Worm (Caenorhabditis elegans) whole organism, L2 larva: ENCODE results near the gene F53C3.3.
A peak's percentile ranks its signal among the peaks of the same experiment; 100 is the strongest.

ENCODE experiments used
- C34F6.9 ChIP-seq: fragments of 150-350 bp; optimal IDR thresholded peaks from 2 replicates; lab custom pipeline; 2014; ENCODE audit warnings: missing biosample characterization, missing genetic modification characterization
- F13H6.1 ChIP-seq: sonication (generic microtip); optimal IDR thresholded peaks from 2 replicates; lab custom pipeline; 2016; ENCODE audit warnings: missing genetic modification characterization, missing compliant biosample characterization
- R02D3.7 ChIP-seq: fragments of 150-350 bp; optimal IDR thresholded peaks from 2 replicates; lab custom pipeline; 2014; ENCODE audit warnings: missing biosample characterization, missing genetic modification characterization
- Y55F3AM.14 ChIP-seq: fragments of 200-800 bp; sonication (Bioruptor generic); optimal IDR thresholded peaks from 2 replicates; lab custom pipeline; 2018; ENCODE audit warnings: mild to moderate bottlenecking, missing genetic modification characterization, missing compliant biosample characterization
- aly-2 ChIP-seq: fragments of 150-350 bp; optimal IDR thresholded peaks from 2 replicates; lab custom pipeline; 2014; ENCODE audit warnings: missing biosample characterization, missing genetic modification characterization
- ama-1 ChIP-seq: fragments of 150-350 bp; optimal IDR thresholded peaks from 2 replicates; lab custom pipeline; 2018; ENCODE audit warnings: inconsistent platforms
- blmp-1 ChIP-seq: sonication (generic microtip); optimal IDR thresholded peaks from 2 replicates; lab custom pipeline; 2017; ENCODE audit warnings: missing genetic modification characterization, mild to moderate bottlenecking, missing compliant biosample characterization, antibody characterized with exemption, moderate library complexity; ENCODE audit not compliant: insufficient read depth
- ceh-82 ChIP-seq: fragments of 150-350 bp; optimal IDR thresholded peaks from 2 replicates; lab custom pipeline; 2014; ENCODE audit warnings: missing biosample characterization, missing genetic modification characterization
- dmd-4 ChIP-seq: sonication (generic microtip); optimal IDR thresholded peaks from 2 replicates; lab custom pipeline; 2017; ENCODE audit warnings: missing biosample characterization, missing genetic modification characterization
- egl-27 ChIP-seq: sonication (generic microtip); optimal IDR thresholded peaks from 3 replicates; lab custom pipeline; 2017; ENCODE audit warnings: missing biosample characterization, missing genetic modification reagents, missing genetic modification characterization
- elt-3 ChIP-seq: sonication (generic microtip); optimal IDR thresholded peaks from 2 replicates; lab custom pipeline; 2017; ENCODE audit warnings: missing biosample characterization, missing genetic modification characterization
- fos-1 ChIP-seq: fragments of 150-350 bp; optimal IDR thresholded peaks from 2 replicates; lab custom pipeline; 2014; ENCODE audit warnings: missing biosample characterization, missing genetic modification characterization
- gmeb-1 ChIP-seq: fragments of 150-350 bp; optimal IDR thresholded peaks from 2 replicates; lab custom pipeline; 2014; ENCODE audit warnings: missing biosample characterization, missing genetic modification characterization
- lin-11 ChIP-seq: fragments of 150-350 bp; sonication (generic microtip); optimal IDR thresholded peaks from 2 replicates; lab custom pipeline; 2014; ENCODE audit warnings: missing biosample characterization, missing genetic modification characterization, inconsistent platforms, mixed read lengths
- lin-13 ChIP-seq: fragments of 150-350 bp; optimal IDR thresholded peaks from 2 replicates; lab custom pipeline; 2014; ENCODE audit warnings: missing biosample characterization, missing genetic modification reagents, missing genetic modification characterization
- lin-39 ChIP-seq: fragments of 150-350 bp; optimal IDR thresholded peaks from 2 replicates; lab custom pipeline; 2014; ENCODE audit warnings: missing biosample characterization, missing genetic modification reagents, missing genetic modification characterization
- lsy-2 ChIP-seq, 2 experiments: fragments of 150-350 bp in 1 of 2; sonication (generic microtip) in 1 of 2; optimal IDR thresholded peaks; 2 replicates each; lab custom pipeline; 2014 to 2017; ENCODE audit warnings: missing biosample characterization in 2 of 2, missing genetic modification characterization in 2 of 2
- mbf-1 ChIP-seq: sonication (generic microtip); optimal IDR thresholded peaks from 2 replicates; lab custom pipeline; 2017; ENCODE audit warnings: missing biosample characterization, missing genetic modification characterization
- nhr-10 ChIP-seq: sonication (generic microtip); optimal IDR thresholded peaks from 2 replicates; lab custom pipeline; 2017; ENCODE audit warnings: missing biosample characterization, missing genetic modification characterization
- nhr-11 ChIP-seq: fragments of 150-350 bp; optimal IDR thresholded peaks from 2 replicates; lab custom pipeline; 2014; ENCODE audit warnings: missing biosample characterization, missing genetic modification characterization
- nhr-12 ChIP-seq: fragments of 150-350 bp; optimal IDR thresholded peaks from 2 replicates; lab custom pipeline; 2014; ENCODE audit warnings: missing biosample characterization, missing genetic modification characterization
- nhr-129 ChIP-seq: fragments of 150-350 bp; optimal IDR thresholded peaks from 2 replicates; lab custom pipeline; 2014; ENCODE audit warnings: missing biosample characterization, missing genetic modification characterization
- nhr-25 ChIP-seq: fragments of 150-350 bp; sonication (generic microtip); optimal IDR thresholded peaks from 3 replicates; lab custom pipeline; 2014; ENCODE audit warnings: missing biosample characterization, missing genetic modification characterization
- nhr-77 ChIP-seq: fragments of 150-350 bp; optimal IDR thresholded peaks from 2 replicates; lab custom pipeline; 2014; ENCODE audit warnings: missing biosample characterization, missing genetic modification characterization
- peb-1 ChIP-seq: fragments of 150-350 bp; optimal IDR thresholded peaks from 2 replicates; lab custom pipeline; 2014; ENCODE audit warnings: missing biosample characterization, missing genetic modification characterization
- sem-4 ChIP-seq: fragments of 150-350 bp; optimal IDR thresholded peaks from 2 replicates; lab custom pipeline; 2014; ENCODE audit warnings: missing biosample characterization, missing genetic modification reagents, missing genetic modification characterization
- skn-1 ChIP-seq: sonication (generic microtip); optimal IDR thresholded peaks from 2 replicates; lab custom pipeline; 2017; ENCODE audit warnings: missing biosample characterization, missing genetic modification characterization
- sma-3 ChIP-seq: sonication (generic microtip); optimal IDR thresholded peaks from 2 replicates; lab custom pipeline; 2016; ENCODE audit warnings: missing genetic modification reagents, missing genetic modification characterization, missing compliant biosample characterization
- sma-9 ChIP-seq, 2 experiments: fragments of 150-350 bp in 1 of 2; sonication (generic microtip) in 1 of 2; optimal IDR thresholded peaks; 2 replicates each; lab custom pipeline; 2014 to 2016; ENCODE audit warnings: missing genetic modification characterization in 2 of 2, mild to moderate bottlenecking in 1 of 2, missing biosample characterization in 1 of 2, missing compliant biosample characterization in 1 of 2, missing genetic modification reagents in 1 of 2, moderate library complexity in 1 of 2
- snpc-4 ChIP-seq: fragments of 150-350 bp; optimal IDR thresholded peaks from 2 replicates; lab custom pipeline; 2014; ENCODE audit warnings: missing biosample characterization, missing genetic modification characterization
- unc-39 ChIP-seq: fragments of 150-350 bp; optimal IDR thresholded peaks from 2 replicates; lab custom pipeline; 2014; ENCODE audit warnings: missing biosample characterization, missing genetic modification characterization
- unc-55 ChIP-seq: fragments of 150-350 bp; sonication (generic microtip); optimal IDR thresholded peaks from 3 replicates; lab custom pipeline; 2014; ENCODE audit warnings: missing biosample characterization, missing genetic modification reagents, missing genetic modification characterization
- zag-1 ChIP-seq: fragments of 150-350 bp; optimal IDR thresholded peaks from 2 replicates; lab custom pipeline; 2014; ENCODE audit warnings: missing biosample characterization, missing genetic modification characterization
- ztf-1 ChIP-seq: fragments of 200-800 bp; sonication (Bioruptor generic); conservative IDR thresholded peaks from 2 replicates; pipeline ENCODE4 v1.3.6; 2022; ENCODE audit warnings: missing genetic modification characterization, missing compliant biosample characterization
- ztf-11 ChIP-seq: sonication (generic microtip); optimal IDR thresholded peaks from 2 replicates; lab custom pipeline; 2017; ENCODE audit warnings: missing biosample characterization, missing genetic modification characterization
- ztf-4 ChIP-seq: fragments of 150-350 bp; optimal IDR thresholded peaks from 2 replicates; lab custom pipeline; 2014; ENCODE audit warnings: missing biosample characterization, missing genetic modification characterization

The F53C3.3 gene

ce11 chrII:3930478-3931182 lies 28.0 kb downstream of the F53C3.3 start (continued):
- peak; percentile 64 for TF ChIP-seq unc-55 (GFP tag; lab: Kevin White, UChicago)
- TF ChIP-seq zag-1 (tag; lab: Kevin White, UChicago): no peak
- TF ChIP-seq sma-3: peak; percentile 59
- peak; percentile 38 for TF ChIP-seq sma-9 (GFP tag; optimal IDR thresholded peaks at IDR 0.05; lab: Kevin White, UChicago)
- TF ChIP-seq sma-9 (tag; optimal IDR thresholded peaks at IDR 0.05; lab: Kevin White, UChicago): no peak
- no peak for TF ChIP-seq peb-1 (tag; lab: Kevin White, UChicago)
- no peak for TF ChIP-seq R02D3.7 (tag; lab: Kevin White, UChicago)
- TF ChIP-seq snpc-4 (tag; lab: Kevin White, UChicago): no peak
- peak; percentile 30 for TF ChIP-seq lin-13

DNA sequence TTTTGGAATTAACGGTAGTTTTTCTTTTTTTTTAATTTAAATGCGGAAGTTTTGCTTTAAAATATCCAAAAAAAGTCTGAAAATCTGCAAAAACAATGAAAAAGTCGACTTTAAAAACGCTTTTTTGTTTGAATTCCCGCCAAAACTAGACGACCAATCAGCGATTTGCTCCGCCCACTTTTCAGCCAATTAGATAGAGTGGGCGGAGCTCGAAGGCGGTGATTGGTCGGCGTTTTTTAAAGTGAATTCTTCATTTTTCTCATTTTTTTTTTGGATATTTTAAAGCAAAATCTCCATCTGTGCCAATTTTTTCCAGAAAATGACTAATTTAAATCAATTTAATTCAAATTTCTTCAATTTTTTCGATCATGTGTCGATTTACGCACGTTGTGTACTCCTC lies 28.6 kb downstream of the F53C3.3 start:
- TF ChIP-seq nhr-77: no peak
- no peak for TF ChIP-seq mbf-1 (tag; lab: Kevin White, UChicago)
- TF ChIP-seq lin-39 (tag; lab: Kevin White, UChicago): no peak
- no peak for TF ChIP-seq ztf-11 (tag; lab: Kevin White, UChicago)
- no peak for TF ChIP-seq ztf-1 (GFP tag; lab: Robert Waterston, UW)
- TF ChIP-seq Y55F3AM.14 (GFP tag; lab: Kevin White, UChicago): no peak
- no peak for TF ChIP-seq elt-3 (tag; lab: Kevin White, UChicago)

DNA sequence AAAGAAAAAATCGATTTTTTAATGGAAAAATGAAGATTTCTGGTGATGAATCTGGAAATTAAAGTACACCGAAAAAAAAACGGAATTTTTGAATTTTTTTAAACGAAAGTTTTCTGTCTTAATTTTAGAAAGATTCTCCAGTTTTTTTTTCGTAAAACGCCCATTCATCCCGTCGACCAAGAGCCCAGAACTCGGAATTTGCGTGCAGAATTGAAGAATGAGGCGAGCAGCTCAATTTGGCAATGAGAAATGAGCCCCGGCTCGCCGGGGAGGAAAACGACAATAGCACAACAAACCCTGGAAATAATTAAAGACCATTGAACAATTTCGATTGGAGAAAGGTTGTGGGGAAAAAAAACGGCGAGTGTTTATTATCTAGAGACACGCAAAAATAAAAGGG lies 29.2 kb downstream of the F53C3.3 start:
- no peak for TF ChIP-seq dmd-4 (tag; lab: Kevin White, UChicago)

DNA sequence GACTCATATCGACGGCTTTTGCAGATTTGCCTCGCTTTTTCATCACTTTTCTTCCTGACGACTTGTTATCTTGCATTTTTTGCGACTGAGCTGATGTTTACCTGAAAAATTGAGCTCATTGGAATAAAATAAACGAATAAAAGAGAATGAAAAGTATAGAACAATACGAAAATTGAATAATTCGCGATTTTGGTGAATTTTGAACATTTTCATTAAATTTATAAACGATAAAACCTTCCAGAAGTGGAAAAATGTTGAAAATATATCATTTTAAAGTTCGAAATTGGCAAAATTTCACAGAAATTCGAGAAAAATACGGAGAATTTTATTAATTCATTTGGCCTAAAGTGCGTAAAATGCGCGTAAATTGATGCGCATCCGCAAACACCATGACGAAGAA lies 31.0 kb downstream of the F53C3.3 start, which contains the start of gene Y14H12B.2:
Gene Y14H12B.2 (minus strand): TSS at position 101 of the 400 bp plus-strand sequence.
- TF ChIP-seq unc-55 (GFP tag; lab: Kevin White, UChicago) (no peak), gmeb-1 (no peak), lsy-2 (tag; optimal IDR thresholded peaks at IDR 0.05; lab: Kevin White, UChicago) (no peak), unc-39 (no peak), ztf-4 (tag; lab: Kevin White, UChicago) (no peak), nhr-129 (tag; lab: Kevin White, UChicago) (no peak), egl-27 (tag; lab: Kevin White, UChicago) (no peak), nhr-12 (no peak), fos-1 (tag; lab: Kevin White, UChicago) (no peak), R02D3.7 (tag; lab: Kevin White, UChicago) (no peak), peb-1 (tag; lab: Kevin White, UChicago) (no peak), aly-2 (tag; lab: Kevin White, UChicago) (no peak), zag-1 (tag; lab: Kevin White, UChicago) (no peak), lin-13 (no peak), ceh-82 (tag; lab: Kevin White, UChicago) (no peak), nhr-11 (tag; lab: Kevin White, UChicago) (no peak)

- TF ChIP-seq nhr-11 (tag; lab: Kevin White, UChicago): no peak
- TF ChIP-seq ztf-1 (GFP tag; lab: Robert Waterston, UW): no peak
- TF ChIP-seq F13H6.1 (tag; lab: Kevin White, UChicago): no peak
- TF ChIP-seq lin-11 (tag; lab: Kevin White, UChicago): no peak
- no peak for TF ChIP-seq nhr-77
Measured at ce11 chrII:3934085-3934484, 31.4 kb downstream of the F53C3.3 start, which contains the start of gene Y14H12B.1. TSS of gene Y14H12B.1 (plus strand) at chrII:3934447.

ce11 chrII:3935098-3935497 lies 32.4 kb downstream of the F53C3.3 start:
- no peak for TF ChIP-seq C34F6.9 (tag; lab: Kevin White, UChicago)
- TF ChIP-seq nhr-25 (tag; lab: Kevin White, UChicago): no peak
- no peak for TF ChIP-seq blmp-1 (tag; lab: Kevin White, UChicago)
- no peak for TF ChIP-seq nhr-10 (tag; lab: Kevin White, UChicago)
- TF ChIP-seq peb-1 (tag; lab: Kevin White, UChicago): no peak
- no peak for TF ChIP-seq ama-1 (lab: Kevin White, UChicago)
- TF ChIP-seq nhr-11 (tag; lab: Kevin White, UChicago): no peak
- no peak for TF ChIP-seq fos-1 (tag; lab: Kevin White, UChicago)
- no peak for TF ChIP-seq lin-13
- TF ChIP-seq F13H6.1 (tag; lab: Kevin White, UChicago): no peak
- no peak for TF ChIP-seq skn-1 (tag; lab: Kevin White, UChicago)
- no peak for TF ChIP-seq sem-4
- no peak for TF ChIP-seq zag-1 (tag; lab: Kevin White, UChicago)
- TF ChIP-seq Y55F3AM.14 (GFP tag; lab: Kevin White, UChicago): no peak
